Fruit fly (Drosophila melanogaster): ENCODE results near the gene Coprox.
A peak's percentile ranks its signal among the peaks of the same experiment; 100 is the strongest.

DNA sequence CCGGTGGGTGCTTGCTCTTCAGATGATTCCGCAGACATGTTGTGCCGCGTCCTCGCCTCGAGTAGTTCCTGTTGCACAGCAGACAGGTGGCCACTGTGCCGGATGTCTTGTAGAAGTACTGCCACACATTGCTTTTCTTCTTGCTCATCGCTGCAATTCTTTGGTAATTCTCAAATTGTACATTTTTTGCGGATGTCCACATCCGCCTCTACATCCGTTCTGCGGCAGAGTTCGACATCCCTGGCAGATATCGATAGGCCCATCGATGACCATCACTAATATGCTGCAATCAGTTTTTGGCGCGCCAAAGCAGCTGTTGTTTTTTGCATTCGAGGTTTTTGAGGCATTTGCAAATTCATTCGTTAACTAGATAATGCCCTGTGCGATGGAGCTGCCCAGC is 7.5 kb upstream of the Coprox start, which contains the start of the genes CG13775 and CG3430:
- TF ChIP-seq stc (GFP tag; IDR thresholded peaks at IDR 0.05) (peak; percentile 36; the same call in 1 of the 2 replicates), CG34376 (GFP tag; optimal IDR thresholded peaks at IDR 0.05) (peak; percentile 40), en (GFP tag; optimal IDR thresholded peaks at IDR 0.05) (no peak), scrt (GFP tag; optimal IDR thresholded peaks at IDR 0.05) (no peak), dysf (GFP tag; IDR thresholded peaks at IDR 0.05) (peak; percentile 40; the same call in 1 of the 3 replicates), Chrac-16 (GFP tag; optimal IDR thresholded peaks at IDR 0.05) (peak; percentile 29), tna (GFP tag; IDR thresholded peaks at IDR 0.05; ENCODE audit: partially characterized antibody) (0 out of 2 replicates have a peak, but pooled peaks have one; percentile 30), ci (GFP tag; IDR thresholded peaks at IDR 0.05) (peak; percentile 52; the same call in 2 of the 3 replicates), gt (GFP tag; IDR thresholded peaks at IDR 0.05) (no peak), dm (GFP tag; optimal IDR thresholded peaks at IDR 0.05) (peak; percentile 40), otp (GFP tag; IDR thresholded peaks at IDR 0.05) (no peak)
